Worm (Caenorhabditis elegans) whole organism, L4 larva: ENCODE results near the gene oma-2.

ENCODE experiments used
- F37D6.2 ChIP-seq: sonication (generic microtip); optimal IDR thresholded peaks from 2 replicates; lab custom pipeline; 2016; ENCODE audit warnings: mild to moderate bottlenecking, missing genetic modification characterization, missing compliant biosample characterization
- F49E8.2 ChIP-seq: sonication (generic microtip); optimal IDR thresholded peaks from 2 replicates; lab custom pipeline; 2016; ENCODE audit warnings: missing compliant biosample characterization, mild to moderate bottlenecking, missing genetic modification characterization, borderline replicate concordance
- Y48G9A.11 ChIP-seq: fragments of 200-800 bp; sonication (Bioruptor generic); IDR thresholded peaks from 2 replicates; pipeline ENCODE4 v1.3.6; 2022; ENCODE audit warnings: missing genetic modification reagents, missing genetic modification characterization, missing compliant biosample characterization
- Y75B8A.6 ChIP-seq: fragments of 200-800 bp; sonication (Bioruptor generic); IDR thresholded peaks from 2 replicates; pipeline ENCODE4 v1.3.6; 2022; ENCODE audit warnings: missing genetic modification reagents, missing genetic modification characterization, missing compliant biosample characterization
- ceh-32 ChIP-seq: sonication (generic microtip); optimal IDR thresholded peaks from 2 replicates; lab custom pipeline; 2016; ENCODE audit warnings: mild to moderate bottlenecking, missing genetic modification characterization, missing compliant biosample characterization; ENCODE audit not compliant: poor library complexity
- daf-8 ChIP-seq: fragments of 200-800 bp; sonication (Bioruptor generic); IDR thresholded peaks from 2 replicates; pipeline ENCODE4 v1.3.6; 2022; ENCODE audit warnings: missing genetic modification characterization, missing compliant biosample characterization
- dmd-8 ChIP-seq: fragments of 200-800 bp; sonication (Bioruptor generic); IDR thresholded peaks from 2 replicates; pipeline ENCODE4 v1.3.6; 2022; ENCODE audit warnings: missing genetic modification characterization, missing compliant biosample characterization
- dmd-9 ChIP-seq: fragments of 200-800 bp; sonication (Bioruptor generic); IDR thresholded peaks from 2 replicates; pipeline ENCODE4 v1.3.6; 2022; ENCODE audit warnings: missing genetic modification reagents, missing genetic modification characterization, missing compliant biosample characterization
- dpl-1 ChIP-seq: fragments of 150-350 bp; optimal IDR thresholded peaks from 2 replicates; lab custom pipeline; 2014; ENCODE audit warnings: missing biosample characterization, missing genetic modification reagents, missing genetic modification characterization
- duxl-1 ChIP-seq: sonication (generic microtip); optimal IDR thresholded peaks from 2 replicates; lab custom pipeline; 2016; ENCODE audit warnings: mild to moderate bottlenecking, missing genetic modification characterization, moderate library complexity, missing compliant biosample characterization; ENCODE audit not compliant: poor library complexity
- fkh-10 ChIP-seq: fragments of 150-350 bp; optimal IDR thresholded peaks from 2 replicates; lab custom pipeline; 2014; ENCODE audit warnings: missing biosample characterization, missing genetic modification reagents, missing genetic modification characterization
- gei-8 ChIP-seq: fragments of 200-800 bp; sonication (Bioruptor generic); optimal IDR thresholded peaks from 2 replicates; lab custom pipeline; 2018; ENCODE audit warnings: mild to moderate bottlenecking, missing genetic modification characterization, missing compliant biosample characterization
- lin-15B ChIP-seq: fragments of 150-350 bp; sonication (generic microtip); optimal IDR thresholded peaks from 3 replicates; lab custom pipeline; 2014; ENCODE audit warnings: missing biosample characterization, missing genetic modification characterization
- lin-29 ChIP-seq: fragments of 200-800 bp; sonication (Bioruptor generic); IDR thresholded peaks from 2 replicates; pipeline ENCODE4 v1.3.6; 2022; ENCODE audit warnings: missing genetic modification reagents, missing genetic modification characterization, missing compliant biosample characterization
- lin-39 ChIP-seq: fragments of 150-350 bp; optimal IDR thresholded peaks from 2 replicates; lab custom pipeline; 2014; ENCODE audit warnings: missing biosample characterization, missing genetic modification reagents, missing genetic modification characterization
- madf-5 ChIP-seq, 2 experiments: fragments of 200-800 bp; sonication (Bioruptor generic); IDR thresholded peaks; 2 replicates each; pipeline ENCODE4 v1.3.6; 2022; ENCODE audit warnings: missing compliant biosample characterization in 2 of 2, missing genetic modification characterization in 2 of 2
- mep-1 ChIP-seq: fragments of 150-350 bp; sonication (generic microtip); optimal IDR thresholded peaks from 3 replicates; lab custom pipeline; 2014; ENCODE audit warnings: missing biosample characterization, missing genetic modification characterization
- nhr-102 ChIP-seq: sonication (generic microtip); optimal IDR thresholded peaks from 2 replicates; lab custom pipeline; 2016; ENCODE audit warnings: mild to moderate bottlenecking, missing genetic modification characterization, moderate library complexity, missing compliant biosample characterization
- nhr-25 ChIP-seq: sonication (generic microtip); optimal IDR thresholded peaks from 2 replicates; lab custom pipeline; 2017; ENCODE audit warnings: missing genetic modification characterization, mild to moderate bottlenecking, missing compliant biosample characterization, antibody characterized with exemption, moderate library complexity, borderline replicate concordance; ENCODE audit not compliant: insufficient read depth
- nhr-6 ChIP-seq: fragments of 150-350 bp; optimal IDR thresholded peaks from 2 replicates; lab custom pipeline; 2014; ENCODE audit warnings: missing biosample characterization, missing genetic modification characterization
- pha-4 ChIP-seq, 2 experiments: fragments of 150-350 bp in 1 of 2; fragments of 200-800 bp in 1 of 2; sonication (Bioruptor generic) in 1 of 2; IDR thresholded peaks in 1 of 2; optimal IDR thresholded peaks in 1 of 2; 2 replicates each; pipeline versions ENCODE4 v1.3.6 to Lab custom; 2014 to 2022; ENCODE audit warnings: missing genetic modification characterization in 2 of 2, missing genetic modification reagents in 2 of 2, missing biosample characterization in 1 of 2, missing compliant biosample characterization in 1 of 2
- rbr-2 ChIP-seq: sonication (generic microtip); optimal IDR thresholded peaks from 2 replicates; lab custom pipeline; 2016; ENCODE audit warnings: missing genotype, missing genetic modification characterization, missing compliant biosample characterization
- saeg-2 ChIP-seq: fragments of 200-800 bp; sonication (Bioruptor generic); IDR thresholded peaks from 2 replicates; pipeline ENCODE4 v1.3.6; 2022; ENCODE audit warnings: missing genetic modification reagents, missing genetic modification characterization, missing compliant biosample characterization
- sdz-12 ChIP-seq: fragments of 200-800 bp; sonication (Bioruptor generic); optimal IDR thresholded peaks from 2 replicates; lab custom pipeline; 2018; ENCODE audit warnings: mild to moderate bottlenecking, missing genetic modification characterization, missing compliant biosample characterization
- set-16 ChIP-seq: fragments of 200-800 bp; sonication (Bioruptor generic); IDR thresholded peaks from 2 replicates; pipeline ENCODE4 v1.3.6; 2022; ENCODE audit warnings: missing genetic modification reagents, missing genetic modification characterization, missing compliant biosample characterization
- skn-1 ChIP-seq: fragments of 150-350 bp; optimal IDR thresholded peaks from 2 replicates; lab custom pipeline; 2014; ENCODE audit warnings: missing biosample characterization, missing genetic modification characterization
- snpc-1.2 ChIP-seq: fragments of 200-800 bp; sonication (Bioruptor generic); IDR thresholded peaks from 2 replicates; pipeline ENCODE4 v1.3.6; 2022; ENCODE audit warnings: missing genetic modification reagents, missing genetic modification characterization, missing compliant biosample characterization
- snpc-4 ChIP-seq: fragments of 150-350 bp; optimal IDR thresholded peaks from 2 replicates; lab custom pipeline; 2014; ENCODE audit warnings: missing biosample characterization, missing genetic modification characterization
- tag-97 ChIP-seq: fragments of 200-800 bp; sonication (Bioruptor generic); IDR thresholded peaks from 2 replicates; pipeline ENCODE4 v1.3.6; 2022; ENCODE audit warnings: missing genetic modification characterization, missing compliant biosample characterization
- unc-39 ChIP-seq: sonication (generic microtip); optimal IDR thresholded peaks from 2 replicates; lab custom pipeline; 2017; ENCODE audit warnings: missing biosample characterization, missing genetic modification characterization
- unc-62 ChIP-seq, 3 experiments: fragments of 150-350 bp in 1 of 3; sonication (generic microtip); optimal IDR thresholded peaks in 2 of 3; peaks in 1 of 3; 1 replicate in 1 of 3; 2 replicates in 2 of 3; lab custom pipeline; 2014 to 2017; ENCODE audit warnings: missing biosample characterization in 3 of 3, missing genetic modification characterization in 3 of 3, missing genetic modification reagents in 3 of 3, missing genotype in 1 of 3
- vab-7 ChIP-seq: fragments of 200-800 bp; sonication (Bioruptor generic); IDR thresholded peaks from 2 replicates; pipeline ENCODE4 v1.3.6; 2022; ENCODE audit warnings: missing genetic modification reagents, missing genetic modification characterization, missing compliant biosample characterization
- zfp-2 ChIP-seq: sonication (generic microtip); optimal IDR thresholded peaks from 2 replicates; lab custom pipeline; 2016; ENCODE audit warnings: mild to moderate bottlenecking, missing genetic modification characterization, missing compliant biosample characterization
- zip-11 ChIP-seq: fragments of 200-800 bp; sonication (Bioruptor generic); IDR thresholded peaks from 2 replicates; pipeline ENCODE4 v1.3.6; 2022; ENCODE audit warnings: missing genetic modification characterization, missing compliant biosample characterization
- ztf-11 ChIP-seq: fragments of 150-350 bp; optimal IDR thresholded peaks from 2 replicates; lab custom pipeline; 2014; ENCODE audit warnings: missing biosample characterization, missing genetic modification characterization

The oma-2 gene

DNA sequence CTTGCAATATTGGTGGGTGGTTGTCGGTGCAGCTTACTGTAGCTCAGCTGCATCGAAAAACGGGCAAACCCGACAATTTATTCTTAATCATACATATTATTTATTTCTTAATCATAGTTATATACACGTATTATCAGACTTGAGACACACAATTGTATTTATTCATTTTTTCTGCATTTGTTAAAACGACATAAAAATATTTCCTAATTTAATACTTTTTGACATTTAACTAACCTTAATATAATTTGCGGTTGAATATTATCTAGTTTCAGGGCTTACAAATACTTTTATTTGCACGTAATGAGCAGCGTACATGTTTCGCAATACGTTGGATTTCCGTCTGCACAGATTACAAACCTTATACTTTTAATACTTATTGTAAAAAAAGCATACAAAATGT is 29.1 kb downstream of the oma-2 start, which contains the start of gene str-138:
Gene str-138, plus strand, starts transcription at position 301 of the 400 bp plus-strand sequence.
- TF ChIP-seq vab-7 (GFP tag; lab: Robert Waterston, UW) (no peak), saeg-2 (GFP tag; lab: Robert Waterston, UW) (no peak), dmd-9 (GFP tag; lab: Robert Waterston, UW) (no peak), snpc-1.2 (no peak), ceh-32 (tag; lab: Kevin White, UChicago) (no peak), nhr-102 (tag; lab: Kevin White, UChicago) (no peak), set-16 (no peak), fkh-10 (GFP tag; lab: Kevin White, UChicago) (no peak), Y48G9A.11 (GFP tag; lab: Robert Waterston, UW) (no peak), mep-1 (tag; lab: Kevin White, UChicago) (no peak), ztf-11 (no peak), rbr-2 (tag; lab: Kevin White, UChicago) (no peak), Y75B8A.6 (GFP tag; lab: Robert Waterston, UW) (no peak), pha-4 (GFP tag; IDR thresholded peaks at IDR 0.05; lab: Robert Waterston, UW) (no peak), pha-4 (tag; optimal IDR thresholded peaks at IDR 0.05; lab: Kevin White, UChicago) (no peak), lin-39 (tag; lab: Kevin White, UChicago) (no peak), skn-1 (tag; lab: Kevin White, UChicago) (no peak)

DNA sequence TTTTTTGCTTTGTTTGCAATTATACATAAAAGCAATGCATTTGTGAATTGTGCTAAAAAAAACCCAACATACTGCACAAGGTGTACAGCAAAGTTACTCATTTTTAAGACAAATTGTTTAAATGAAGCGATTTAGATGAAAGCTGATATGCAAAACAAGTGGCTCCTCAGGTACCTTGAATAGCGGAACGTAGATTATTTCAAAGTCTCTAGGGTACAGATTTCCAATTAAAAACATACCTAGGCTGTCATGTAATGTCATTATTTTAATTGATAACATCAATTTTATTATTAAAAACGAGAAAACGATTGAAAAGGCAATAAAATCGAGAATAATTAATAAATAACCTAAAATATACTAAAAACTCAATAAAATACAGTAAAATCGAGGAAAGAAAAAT is 32.8 kb downstream of the oma-2 start, which contains the start of gene str-139:
Gene str-139, minus strand, starts transcription at position 101 of the 400 bp plus-strand sequence.
- TF ChIP-seq nhr-25 (tag; lab: Kevin White, UChicago), result no peak
- TF ChIP-seq zfp-2 (tag; lab: Kevin White, UChicago), result no peak
- TF ChIP-seq nhr-6, result no peak
- TF ChIP-seq F37D6.2 (tag; lab: Kevin White, UChicago), result no peak
- TF ChIP-seq mep-1 (tag; lab: Kevin White, UChicago), result no peak
- no peak for TF ChIP-seq sdz-12
- no peak for TF ChIP-seq unc-39 (tag; lab: Kevin White, UChicago)
- no peak for TF ChIP-seq duxl-1 (tag; lab: Kevin White, UChicago)
- TF ChIP-seq lin-29 (GFP tag; lab: Robert Waterston, UW), result no peak
- TF ChIP-seq snpc-1.2, result no peak
- TF ChIP-seq dpl-1 (GFP tag; lab: Kevin White, UChicago), result no peak
- TF ChIP-seq tag-97 (GFP tag; lab: Robert Waterston, UW), result no peak
- no peak for TF ChIP-seq F49E8.2 (tag; lab: Kevin White, UChicago)
- TF ChIP-seq unc-62 (GFP tag; optimal IDR thresholded peaks at IDR 0.05 in 1 of 2; lab: Kevin White, UChicago), result no peak
- TF ChIP-seq unc-62 (tag; optimal IDR thresholded peaks at IDR 0.05; lab: Kevin White, UChicago), result no peak
- TF ChIP-seq madf-5 (GFP tag; IDR thresholded peaks at IDR 0.05; lab: Robert Waterston, UW), result no peak
- no peak for TF ChIP-seq lin-15B (tag; lab: Kevin White, UChicago)
- TF ChIP-seq saeg-2 (GFP tag; lab: Robert Waterston, UW), result no peak
- TF ChIP-seq zip-11, result no peak
- TF ChIP-seq gei-8 (GFP tag; lab: Kevin White, UChicago), result no peak
- no peak for TF ChIP-seq snpc-4 (tag; lab: Kevin White, UChicago)

DNA sequence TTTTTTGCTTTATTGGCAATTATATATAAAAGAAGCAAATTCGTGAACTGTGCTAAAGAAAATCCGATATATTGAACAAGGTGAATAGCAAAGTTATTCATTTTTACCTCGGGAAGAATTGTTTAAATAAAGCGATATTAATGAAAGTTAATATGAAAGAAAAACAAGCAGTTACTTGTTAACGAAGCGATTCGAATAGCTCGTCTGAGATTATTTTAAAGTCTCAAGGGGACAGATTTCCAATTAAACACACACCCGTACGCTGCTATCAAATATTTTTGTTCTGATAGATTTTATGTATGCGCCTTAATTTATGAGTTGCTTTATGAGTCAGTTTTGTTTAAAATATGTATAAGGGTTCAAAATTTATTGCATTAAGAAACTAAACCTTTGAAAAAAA is 38.6 kb downstream of the oma-2 start, which contains the start of gene str-140:
Gene str-140, minus strand, starts transcription at position 101 of the 400 bp plus-strand sequence.
- no peak for TF ChIP-seq daf-8 (GFP tag; lab: Robert Waterston, UW)
- no peak for TF ChIP-seq dmd-8
- TF ChIP-seq, all 104 proteins: peak for 0
